Worm (Caenorhabditis elegans): Measurements from ENCODE around the gene ufm-1.

- TF ChIP-seq egrh-3 (GFP tag; IDR thresholded peaks at IDR 0.05) (no peak), ztf-25 (GFP tag; IDR thresholded peaks at IDR 0.05) (no peak), ceh-100 (GFP tag; IDR thresholded peaks at IDR 0.05) (no peak)
Observed at ce11 chrIII:7892333-7892732, 33.6 kb downstream of the ufm-1 start.
